Worm (Caenorhabditis elegans) whole organism, young adult: ENCODE data around the gene arp-1.

Experiments
- B0019.2 ChIP-seq: fragments of 200-800 bp; sonication (Bioruptor generic); conservative IDR thresholded peaks from 2 replicates; pipeline ENCODE4 v1.3.6; 2022; ENCODE audit warnings: missing genetic modification reagents, missing genetic modification characterization, missing compliant biosample characterization
- B0336.3 ChIP-seq: fragments of 200-800 bp; sonication (Bioruptor generic); IDR thresholded peaks from 2 replicates; pipeline ENCODE4 v1.3.6; 2022; ENCODE audit warnings: missing genetic modification characterization, missing compliant biosample characterization
- F10E7.11 ChIP-seq: sonication (generic microtip); optimal IDR thresholded peaks from 2 replicates; lab custom pipeline; 2017; ENCODE audit warnings: mild to moderate bottlenecking, missing genetic modification characterization, moderate library complexity, missing compliant biosample characterization
- F22D6.2 ChIP-seq: sonication (generic microtip); optimal IDR thresholded peaks from 2 replicates; lab custom pipeline; 2016; ENCODE audit warnings: mild to moderate bottlenecking, missing genetic modification characterization, missing compliant biosample characterization
- F23B12.7 ChIP-seq: sonication (generic microtip); optimal IDR thresholded peaks from 2 replicates; lab custom pipeline; 2017; ENCODE audit warnings: missing genetic modification characterization, mild to moderate bottlenecking, missing compliant biosample characterization, antibody characterized with exemption, moderate library complexity; ENCODE audit not compliant: insufficient read depth
- F52B5.7 ChIP-seq: sonication (generic microtip); optimal IDR thresholded peaks from 2 replicates; lab custom pipeline; 2016; ENCODE audit warnings: mild to moderate bottlenecking, missing genetic modification characterization, missing compliant biosample characterization
- F57A8.1 ChIP-seq: fragments of 200-800 bp; sonication (Bioruptor generic); optimal IDR thresholded peaks from 2 replicates; lab custom pipeline; 2018; ENCODE audit warnings: mild to moderate bottlenecking, missing genetic modification characterization, moderate library complexity, missing compliant biosample characterization
- T26A5.8 ChIP-seq: sonication (generic microtip); optimal IDR thresholded peaks from 2 replicates; lab custom pipeline; 2016; ENCODE audit warnings: missing genetic modification characterization, missing compliant biosample characterization
- Y53F4B.3 ChIP-seq: fragments of 200-800 bp; sonication (Bioruptor generic); IDR thresholded peaks from 2 replicates; pipeline ENCODE4 v1.3.6; 2022; ENCODE audit warnings: missing genetic modification reagents, missing genetic modification characterization, missing compliant biosample characterization
- Y56A3A.18 ChIP-seq: fragments of 200-800 bp; sonication (Bioruptor generic); IDR thresholded peaks from 2 replicates; pipeline ENCODE4 v1.3.6; 2022; ENCODE audit warnings: missing genetic modification reagents, missing genetic modification characterization, missing compliant biosample characterization
- akir-1 ChIP-seq: fragments of 200-800 bp; sonication (Bioruptor generic); optimal IDR thresholded peaks from 2 replicates; lab custom pipeline; 2018; ENCODE audit warnings: mild to moderate bottlenecking, missing genetic modification characterization, moderate library complexity, missing compliant biosample characterization
- aptf-2 ChIP-seq: fragments of 200-800 bp; sonication (Bioruptor generic); conservative IDR thresholded peaks from 2 replicates; pipeline ENCODE4 v1.3.6; 2022; ENCODE audit warnings: missing genetic modification reagents, missing genetic modification characterization, missing compliant biosample characterization
- aptf-3 ChIP-seq: fragments of 200-800 bp; sonication (Bioruptor generic); IDR thresholded peaks from 2 replicates; pipeline ENCODE4 v1.3.6; 2022; ENCODE audit warnings: missing genetic modification characterization, missing compliant biosample characterization
- attf-3 ChIP-seq: fragments of 200-800 bp; sonication (Bioruptor generic); conservative IDR thresholded peaks from 2 replicates; pipeline ENCODE4 v1.3.6; 2022; ENCODE audit warnings: missing genetic modification reagents, missing genetic modification characterization, missing compliant biosample characterization
- bed-1 ChIP-seq: fragments of 200-800 bp; sonication (Bioruptor generic); IDR thresholded peaks from 2 replicates; pipeline ENCODE4 v1.3.6; 2022; ENCODE audit warnings: missing genetic modification reagents, missing genetic modification characterization, missing compliant biosample characterization
- bed-2 ChIP-seq: fragments of 200-800 bp; sonication (Bioruptor generic); IDR thresholded peaks from 2 replicates; pipeline ENCODE4 v1.3.6; 2022; ENCODE audit warnings: missing genetic modification reagents, missing genetic modification characterization, missing compliant biosample characterization
- ceh-100 ChIP-seq: fragments of 200-800 bp; sonication (Bioruptor generic); IDR thresholded peaks from 2 replicates; pipeline ENCODE4 v1.3.6; 2022; ENCODE audit warnings: missing genetic modification reagents, missing genetic modification characterization, missing compliant biosample characterization
- ceh-40 ChIP-seq: fragments of 200-800 bp; sonication (Bioruptor generic); IDR thresholded peaks from 2 replicates; pipeline ENCODE4 v1.3.6; 2022; ENCODE audit warnings: missing genetic modification characterization, missing compliant biosample characterization
- ceh-79 ChIP-seq: sonication (generic microtip); optimal IDR thresholded peaks from 2 replicates; lab custom pipeline; 2017; ENCODE audit warnings: mild to moderate bottlenecking, missing genetic modification characterization, missing compliant biosample characterization
- ceh-91 ChIP-seq: fragments of 200-800 bp; sonication (Bioruptor generic); IDR thresholded peaks from 2 replicates; pipeline ENCODE4 v1.3.6; 2022; ENCODE audit warnings: missing genetic modification reagents, missing genetic modification characterization, missing compliant biosample characterization
- dox-1 ChIP-seq: fragments of 200-800 bp; sonication (Bioruptor generic); IDR thresholded peaks from 2 replicates; pipeline ENCODE4 v1.3.6; 2022; ENCODE audit warnings: missing genetic modification reagents, missing genetic modification characterization, missing compliant biosample characterization
- dpff-1 ChIP-seq: sonication (generic microtip); optimal IDR thresholded peaks from 2 replicates; lab custom pipeline; 2017; ENCODE audit warnings: mild to moderate bottlenecking, missing genetic modification characterization, missing compliant biosample characterization
- gei-17 ChIP-seq: fragments of 200-800 bp; sonication (Bioruptor generic); optimal IDR thresholded peaks from 2 replicates; lab custom pipeline; 2018; ENCODE audit warnings: mild to moderate bottlenecking, missing genetic modification characterization, missing compliant biosample characterization
- hlh-12 ChIP-seq: sonication (generic microtip); optimal IDR thresholded peaks from 2 replicates; lab custom pipeline; 2016; ENCODE audit warnings: missing genetic modification characterization, missing compliant biosample characterization
- lag-1 ChIP-seq: fragments of 200-800 bp; sonication (Bioruptor generic); IDR thresholded peaks from 2 replicates; pipeline ENCODE4 v1.3.6; 2022; ENCODE audit warnings: missing genetic modification reagents, missing genetic modification characterization, missing compliant biosample characterization
- let-607 ChIP-seq, 2 experiments: fragments of 200-800 bp in 1 of 2; sonication (Bioruptor generic) in 1 of 2; sonication (generic microtip) in 1 of 2; optimal IDR thresholded peaks; 2 replicates each; lab custom pipeline; 2016 to 2018; ENCODE audit warnings: mild to moderate bottlenecking in 2 of 2, missing compliant biosample characterization in 2 of 2, missing genetic modification characterization in 2 of 2, moderate library complexity in 2 of 2, missing genotype in 1 of 2
- lin-40 ChIP-seq: sonication (generic microtip); optimal IDR thresholded peaks from 2 replicates; lab custom pipeline; 2016; ENCODE audit warnings: missing genetic modification characterization, mild to moderate bottlenecking, missing compliant biosample characterization, missing genotype, missing genetic modification reagents
- mcd-1 ChIP-seq: fragments of 200-800 bp; sonication (Bioruptor generic); IDR thresholded peaks from 2 replicates; pipeline ENCODE4 v1.3.6; 2022; ENCODE audit warnings: missing genetic modification reagents, missing genetic modification characterization, missing compliant biosample characterization
- nfya-2 ChIP-seq: fragments of 200-800 bp; sonication (Bioruptor generic); IDR thresholded peaks from 2 replicates; pipeline ENCODE4 v1.3.6; 2022; ENCODE audit warnings: missing genetic modification reagents, missing genetic modification characterization, missing compliant biosample characterization
- nfyb-1 ChIP-seq: fragments of 200-800 bp; sonication (Bioruptor generic); IDR thresholded peaks from 2 replicates; pipeline ENCODE4 v1.3.6; 2022; ENCODE audit warnings: missing genetic modification reagents, missing genetic modification characterization, missing compliant biosample characterization
- nhr-80 ChIP-seq: sonication (generic microtip); optimal IDR thresholded peaks from 2 replicates; lab custom pipeline; 2016; ENCODE audit warnings: missing genetic modification characterization, missing compliant biosample characterization
- nhr-90 ChIP-seq: sonication (generic microtip); optimal IDR thresholded peaks from 2 replicates; lab custom pipeline; 2016; ENCODE audit warnings: missing genotype, mild to moderate bottlenecking, missing genetic modification characterization, missing compliant biosample characterization
- pbrm-1 ChIP-seq: fragments of 200-800 bp; sonication (Bioruptor generic); IDR thresholded peaks from 2 replicates; pipeline ENCODE4 v1.3.6; 2022; ENCODE audit warnings: missing genetic modification reagents, missing genetic modification characterization, missing compliant biosample characterization
- pha-4 ChIP-seq: fragments of 150-350 bp; sonication (generic microtip); optimal IDR thresholded peaks from 2 replicates; lab custom pipeline; 2014; ENCODE audit warnings: missing biosample characterization, missing genetic modification reagents, missing genetic modification characterization
- rcor-1 ChIP-seq: fragments of 200-800 bp; sonication (Bioruptor generic); IDR thresholded peaks from 2 replicates; pipeline ENCODE4 v1.3.6; 2022; ENCODE audit warnings: missing genetic modification reagents, missing genetic modification characterization, missing compliant biosample characterization
- rec-8 ChIP-seq, 2 experiments: sonication (generic microtip); optimal IDR thresholded peaks; 2 replicates each; lab custom pipeline; 2016; ENCODE audit warnings: mild to moderate bottlenecking in 2 of 2, missing genetic modification characterization in 2 of 2, missing genetic modification reagents in 2 of 2, missing genotype in 2 of 2, missing biosample characterization in 1 of 2, missing compliant biosample characterization in 1 of 2, moderate library complexity in 1 of 2
- repo-1 ChIP-seq: sonication (generic microtip); optimal IDR thresholded peaks from 2 replicates; lab custom pipeline; 2017; ENCODE audit warnings: mild to moderate bottlenecking, missing genetic modification characterization, missing compliant biosample characterization
- rpc-1 ChIP-seq, 2 experiments: fragments of 150-350 bp in 1 of 2; sonication (generic microtip) in 1 of 2; optimal IDR thresholded peaks; 2 replicates each; lab custom pipeline; 2014 to 2018; ENCODE audit warnings: missing biosample characterization in 1 of 2, missing genetic modification characterization in 1 of 2, missing genetic modification reagents in 1 of 2, missing genotype in 1 of 2
- sdz-38 ChIP-seq: sonication (generic microtip); optimal IDR thresholded peaks from 2 replicates; lab custom pipeline; 2016; ENCODE audit warnings: missing genotype, missing genetic modification characterization, missing compliant biosample characterization
- snpc-3.4 ChIP-seq: sonication (generic microtip); optimal IDR thresholded peaks from 2 replicates; lab custom pipeline; 2017; ENCODE audit warnings: missing genetic modification characterization, mild to moderate bottlenecking, missing compliant biosample characterization, antibody characterized with exemption, moderate library complexity, missing genotype, missing genetic modification reagents
- tbp1 ChIP-seq: fragments of 200-800 bp; sonication (Bioruptor generic); optimal IDR thresholded peaks from 2 replicates; lab custom pipeline; 2018; ENCODE audit warnings: mild to moderate bottlenecking, missing genetic modification characterization, missing compliant biosample characterization
- unc-130 ChIP-seq: sonication (generic microtip); optimal IDR thresholded peaks from 2 replicates; lab custom pipeline; 2016; ENCODE audit warnings: missing genetic modification reagents, missing genetic modification characterization, missing compliant biosample characterization
- zfh-2 ChIP-seq: fragments of 200-800 bp; sonication (Bioruptor generic); conservative IDR thresholded peaks from 2 replicates; pipeline ENCODE4 v1.3.6; 2022; ENCODE audit warnings: missing genetic modification reagents, missing genetic modification characterization, missing compliant biosample characterization
- ztf-18 ChIP-seq: sonication (generic microtip); optimal IDR thresholded peaks from 2 replicates; lab custom pipeline; 2016; ENCODE audit warnings: missing genotype, mild to moderate bottlenecking, missing genetic modification characterization, missing compliant biosample characterization
- ztf-22 ChIP-seq: fragments of 200-800 bp; sonication (Bioruptor generic); optimal IDR thresholded peaks from 2 replicates; lab custom pipeline; 2018; ENCODE audit warnings: mild to moderate bottlenecking, missing genetic modification characterization, moderate library complexity, missing compliant biosample characterization
- ztf-26 ChIP-seq: sonication (generic microtip); optimal IDR thresholded peaks from 2 replicates; lab custom pipeline; 2017; ENCODE audit warnings: missing genetic modification characterization, missing compliant biosample characterization
- ztf-6 ChIP-seq: fragments of 200-800 bp; sonication (Bioruptor generic); IDR thresholded peaks from 2 replicates; pipeline ENCODE4 v1.3.6; 2022; ENCODE audit warnings: missing genetic modification reagents, missing genetic modification characterization, missing compliant biosample characterization

arp-1 gene

ce11 chrII:15165681-15166235 lies 45.7 kb downstream of the arp-1 start, which contains the start of gene gst-27 (continued):
- TF ChIP-seq ztf-26 (tag; lab: Kevin White, UChicago) (peak; percentile 91), tbp1 (GFP tag; lab: Kevin White, UChicago) (peak; percentile 97), sdz-38 (tag; lab: Kevin White, UChicago) (no peak), akir-1 (GFP tag; lab: Kevin White, UChicago) (peak; percentile 23), attf-3 (GFP tag; lab: Robert Waterston, UW) (peak; percentile 60; the same call in 1 of the 2 replicates), dpff-1 (tag; lab: Kevin White, UChicago) (peak; percentile 82), snpc-3.4 (tag; lab: Kevin White, UChicago) (peak; percentile 83), let-607 (tag; optimal IDR thresholded peaks at IDR 0.05; lab: Kevin White, UChicago) (peak; percentile 24 to 56), nfyb-1 (GFP tag; lab: Robert Waterston, UW) (peak; percentile 83), F52B5.7 (tag; lab: Kevin White, UChicago) (peak; percentile 91), nfya-2 (no peak), repo-1 (tag; lab: Kevin White, UChicago) (peak; percentile 76), rec-8 (tag; optimal IDR thresholded peaks at IDR 0.05; lab: Kevin White, UChicago) (peak; percentile 70 to 83), bed-1 (GFP tag; lab: Robert Waterston, UW) (0 out of 2 replicates have a peak, but pooled peaks have one; percentile 37), Y56A3A.18 (GFP tag; lab: Robert Waterston, UW) (peak; percentile 85), nhr-80 (peak; percentile 69), ztf-18 (tag; lab: Kevin White, UChicago) (peak; percentile 76), pha-4 (no peak), ztf-22 (GFP tag; lab: Kevin White, UChicago) (peak; percentile 85), mcd-1 (GFP tag; lab: Robert Waterston, UW) (peak; percentile 77), rpc-1 (optimal IDR thresholded peaks at IDR 0.05; lab: Kevin White, UChicago) (peak; percentile 93), rpc-1 (tag; optimal IDR thresholded peaks at IDR 0.05; lab: Kevin White, UChicago) (peak; percentile 96), unc-130 (GFP tag; lab: Kevin White, UChicago) (peak; percentile 61), ceh-40 (GFP tag; lab: Robert Waterston, UW) (peak; percentile 84), ceh-100 (peak; percentile 73), lag-1 (no peak), F57A8.1 (GFP tag; lab: Kevin White, UChicago) (no peak), T26A5.8 (peak; percentile 22), B0336.3 (GFP tag; lab: Robert Waterston, UW) (peak; percentile 87), pbrm-1 (GFP tag; lab: Robert Waterston, UW) (peak; percentile 81), ceh-91 (0 out of 2 replicates have a peak, but pooled peaks have one; percentile 21), gei-17 (GFP tag; lab: Kevin White, UChicago) (peak; percentile 59), nhr-90 (tag; lab: Kevin White, UChicago) (peak; percentile 95), B0019.2 (GFP tag; lab: Robert Waterston, UW) (0 out of 2 replicates have a peak, but pooled peaks have one; percentile 28), zfh-2 (peak; percentile 86), F23B12.7 (tag; lab: Kevin White, UChicago) (peak; percentile 97), aptf-2 (no peak), lin-40 (tag; lab: Kevin White, UChicago) (peak; percentile 89), Y53F4B.3 (GFP tag; lab: Robert Waterston, UW) (peak; percentile 56; the same call in 1 of the 2 replicates), bed-2 (GFP tag; lab: Robert Waterston, UW) (0 out of 2 replicates have a peak, but pooled peaks have one; percentile 63), rcor-1 (GFP tag; lab: Robert Waterston, UW) (peak; percentile 83), hlh-12 (tag; lab: Kevin White, UChicago) (no peak), F10E7.11 (tag; lab: Kevin White, UChicago) (peak; percentile 31), F22D6.2 (tag; lab: Kevin White, UChicago) (peak; percentile 67), ztf-6 (GFP tag; lab: Robert Waterston, UW) (peak; percentile 54; the same call in 1 of the 2 replicates), ceh-79 (peak; percentile 64), dox-1 (GFP tag; lab: Robert Waterston, UW) (peak; percentile 95), aptf-3 (0 out of 2 replicates have a peak, but pooled peaks have one; percentile 47)
